Worm (Caenorhabditis elegans): ENCODE results near the gene str-68.

The str-68 gene

DNA sequence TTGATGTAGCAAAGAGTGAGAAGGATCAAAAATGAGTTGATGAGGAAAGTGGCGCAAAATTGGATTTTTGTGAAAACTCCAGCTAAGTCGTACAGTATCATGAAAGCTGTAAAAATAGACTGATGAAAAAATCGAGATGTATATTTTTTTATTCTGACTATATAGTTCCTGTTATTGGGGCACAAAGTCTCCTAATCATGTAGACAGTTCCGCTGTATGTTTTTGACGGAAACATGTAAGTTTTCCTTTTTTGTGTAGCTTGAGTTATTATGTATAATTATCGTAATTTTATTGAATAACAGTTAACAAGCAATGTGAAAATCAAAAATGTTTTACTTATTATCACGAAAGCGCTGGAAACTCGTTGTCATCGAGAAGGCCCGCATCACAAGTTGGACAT lies at the start of gene str-68:
TSS of gene str-68 (minus strand) at position 101 of the 400 bp plus-strand sequence.
- no peak for TF ChIP-seq tab-1 (GFP tag; IDR thresholded peaks at IDR 0.05)
- TF ChIP-seq ref-1 (GFP tag; conservative IDR thresholded peaks at IDR 0.05): no peak
- no peak for TF ChIP-seq T22C8.4 (GFP tag; IDR thresholded peaks at IDR 0.05)
- TF ChIP-seq flt-1 (GFP tag; IDR thresholded peaks at IDR 0.05): no peak
- no peak for TF ChIP-seq ztf-29 (GFP tag; IDR thresholded peaks at IDR 0.05)
- no peak for TF ChIP-seq klf-2 (GFP tag; conservative IDR thresholded peaks at IDR 0.05)
- TF ChIP-seq med-1 (GFP tag; optimal IDR thresholded peaks at IDR 0.05; ENCODE audit: insufficient read depth): no peak
- TF ChIP-seq cog-1 (tag; optimal IDR thresholded peaks at IDR 0.05): no peak
- TF ChIP-seq ztf-23 (GFP tag; IDR thresholded peaks at IDR 0.05): no peak

DNA sequence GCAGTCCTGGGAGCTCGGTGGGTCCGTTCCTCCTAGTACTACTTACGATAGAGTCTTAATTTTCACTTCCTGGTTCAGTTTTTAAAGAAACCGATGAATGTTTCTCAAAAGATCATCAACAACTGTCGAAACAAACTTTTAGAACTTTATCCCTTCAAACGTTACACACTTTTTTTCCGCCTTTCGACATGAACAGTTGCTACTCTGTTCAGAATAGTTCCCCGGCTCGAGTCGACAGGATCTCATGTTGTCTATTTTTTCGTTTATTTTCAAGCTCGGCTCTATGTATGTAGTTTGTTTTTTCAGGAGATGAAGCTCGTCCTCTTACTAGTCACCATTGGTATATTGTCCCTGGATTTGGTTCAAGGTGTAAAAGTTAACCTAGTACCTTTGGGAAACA lies 49.4 kb upstream of the str-68 start, which contains the start of gene exh-1:
TSS of gene exh-1 (plus strand) at position 301 of the 400 bp plus-strand sequence.
- TF ChIP-seq flt-1 (GFP tag; IDR thresholded peaks at IDR 0.05) (no peak), ref-1 (GFP tag; conservative IDR thresholded peaks at IDR 0.05) (no peak), tab-1 (GFP tag; IDR thresholded peaks at IDR 0.05) (no peak), ztf-29 (GFP tag; IDR thresholded peaks at IDR 0.05) (no peak), ztf-23 (GFP tag; IDR thresholded peaks at IDR 0.05) (no peak), cog-1 (tag; optimal IDR thresholded peaks at IDR 0.05) (no peak), T22C8.4 (GFP tag; IDR thresholded peaks at IDR 0.05) (no peak), klf-2 (GFP tag; conservative IDR thresholded peaks at IDR 0.05) (no peak), med-1 (GFP tag; optimal IDR thresholded peaks at IDR 0.05; ENCODE audit: insufficient read depth) (no peak)

DNA sequence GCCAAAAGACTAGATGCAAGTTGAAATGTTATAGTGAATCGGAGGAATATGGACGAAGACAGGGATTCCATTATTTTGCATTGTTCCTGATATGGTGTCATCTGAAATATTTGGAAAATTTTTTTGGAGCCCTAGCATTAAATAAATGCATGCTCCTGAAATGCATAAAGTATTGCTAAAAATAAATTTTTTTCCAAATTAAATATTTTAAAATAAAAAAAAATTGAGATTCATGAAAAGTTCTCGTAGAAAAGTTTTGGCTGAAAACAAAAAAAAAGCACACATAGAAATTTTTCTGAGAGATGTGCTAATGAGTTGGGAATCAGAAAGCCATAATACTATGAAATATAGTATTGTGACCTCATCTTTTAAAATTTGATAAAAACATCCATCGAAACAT lies 47.7 kb upstream of the str-68 start, which contains the start of gene srab-7:
TSS of gene srab-7 (minus strand) at position 101 of the 400 bp plus-strand sequence.
- no peak for TF ChIP-seq tab-1 (GFP tag; IDR thresholded peaks at IDR 0.05)
- no peak for TF ChIP-seq flt-1 (GFP tag; IDR thresholded peaks at IDR 0.05)

DNA sequence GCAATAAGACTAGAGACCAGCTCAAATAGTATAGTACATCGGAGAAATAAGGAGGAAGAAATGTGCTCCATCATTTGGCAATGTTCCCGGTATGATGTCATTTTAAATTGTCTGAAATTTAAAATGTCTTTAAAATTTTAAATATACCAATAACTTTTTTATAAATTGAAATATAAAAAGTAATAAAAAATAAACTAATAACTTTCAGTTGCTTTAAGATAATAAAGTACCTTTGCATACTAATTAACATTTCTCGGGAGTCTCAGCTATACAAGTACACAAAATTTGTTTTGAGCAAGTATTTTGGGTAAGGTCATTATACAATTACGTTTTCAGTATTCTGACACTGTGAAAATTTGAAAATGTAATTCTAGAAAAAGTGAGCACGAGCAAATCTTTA lies 44.5 kb upstream of the str-68 start, which contains the start of gene srab-6:
TSS of gene srab-6 (minus strand) at position 101 of the 400 bp plus-strand sequence.
- TF ChIP-seq ref-1 (GFP tag; conservative IDR thresholded peaks at IDR 0.05) (no peak), cog-1 (tag; optimal IDR thresholded peaks at IDR 0.05) (no peak), ztf-29 (GFP tag; IDR thresholded peaks at IDR 0.05) (no peak), tab-1 (GFP tag; IDR thresholded peaks at IDR 0.05) (no peak)

DNA sequence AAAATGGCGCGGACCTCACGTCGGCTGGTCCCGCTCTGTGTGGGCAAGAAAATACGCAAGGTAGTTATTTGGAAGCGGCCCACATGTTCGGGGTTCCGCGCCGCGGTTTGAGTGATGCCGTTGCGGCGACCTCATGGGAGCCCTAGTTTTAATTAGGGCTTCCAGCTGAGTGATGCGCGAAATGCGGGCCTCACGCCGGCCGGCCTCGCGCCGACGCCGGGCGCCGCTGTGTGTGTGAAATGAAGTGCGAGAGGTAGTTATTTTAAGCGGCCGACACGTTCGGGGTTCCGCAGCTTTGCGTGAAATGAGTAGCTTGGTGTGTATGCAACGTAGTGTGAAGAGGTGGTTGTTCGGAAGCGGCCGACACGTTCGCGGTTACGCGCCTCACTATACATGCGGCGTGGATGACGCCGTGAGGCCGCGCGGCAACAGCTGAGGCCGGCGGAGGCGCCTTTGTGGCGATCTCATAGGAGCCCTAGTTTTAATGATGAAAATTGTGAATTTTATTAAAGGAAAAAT lies 42.6 kb upstream of the str-68 start:
- TF ChIP-seq T22C8.4 (GFP tag; IDR thresholded peaks at IDR 0.05): no peak
- no peak for TF ChIP-seq cog-1 (tag; optimal IDR thresholded peaks at IDR 0.05)
- no peak for TF ChIP-seq ztf-29 (GFP tag; IDR thresholded peaks at IDR 0.05)
- no peak for TF ChIP-seq ref-1 (GFP tag; conservative IDR thresholded peaks at IDR 0.05)
- no peak for TF ChIP-seq med-1 (GFP tag; optimal IDR thresholded peaks at IDR 0.05; ENCODE audit: insufficient read depth)
- TF ChIP-seq klf-2 (GFP tag; conservative IDR thresholded peaks at IDR 0.05): no peak
- TF ChIP-seq tab-1 (GFP tag; IDR thresholded peaks at IDR 0.05): no peak
- TF ChIP-seq flt-1 (GFP tag; IDR thresholded peaks at IDR 0.05): no peak
- no peak for TF ChIP-seq ztf-23 (GFP tag; IDR thresholded peaks at IDR 0.05)

DNA sequence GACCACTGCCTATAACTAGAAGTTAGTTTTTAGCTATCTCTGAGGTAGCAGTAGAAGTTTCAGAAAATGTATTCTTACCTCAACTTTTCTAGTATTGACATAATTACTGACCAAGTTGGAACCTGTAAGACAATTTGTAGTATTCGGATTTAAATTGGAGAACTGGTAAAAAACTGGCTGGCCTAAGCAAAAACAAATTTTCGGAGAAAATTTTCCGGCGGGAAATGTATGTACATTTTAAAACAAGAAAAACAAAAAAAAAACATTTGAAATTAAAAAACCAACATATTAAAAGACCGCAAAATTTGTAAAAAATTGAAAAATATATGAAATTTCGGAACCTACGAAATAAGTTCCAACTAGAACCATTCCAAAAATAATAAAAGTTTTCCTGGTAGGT lies 39.6 kb upstream of the str-68 start, which contains the start of gene srab-11:
TSS of gene srab-11 (minus strand) at position 101 of the 400 bp plus-strand sequence.
- no peak for TF ChIP-seq T22C8.4 (GFP tag; IDR thresholded peaks at IDR 0.05)
- no peak for TF ChIP-seq tab-1 (GFP tag; IDR thresholded peaks at IDR 0.05)
- TF ChIP-seq klf-2 (GFP tag; conservative IDR thresholded peaks at IDR 0.05): no peak
- no peak for TF ChIP-seq flt-1 (GFP tag; IDR thresholded peaks at IDR 0.05)
- TF ChIP-seq ztf-29 (GFP tag; IDR thresholded peaks at IDR 0.05): no peak
- no peak for TF ChIP-seq med-1 (GFP tag; optimal IDR thresholded peaks at IDR 0.05; ENCODE audit: insufficient read depth)
- TF ChIP-seq ztf-23 (GFP tag; IDR thresholded peaks at IDR 0.05): no peak
- TF ChIP-seq cog-1 (tag; optimal IDR thresholded peaks at IDR 0.05): no peak
- no peak for TF ChIP-seq ref-1 (GFP tag; conservative IDR thresholded peaks at IDR 0.05)

DNA sequence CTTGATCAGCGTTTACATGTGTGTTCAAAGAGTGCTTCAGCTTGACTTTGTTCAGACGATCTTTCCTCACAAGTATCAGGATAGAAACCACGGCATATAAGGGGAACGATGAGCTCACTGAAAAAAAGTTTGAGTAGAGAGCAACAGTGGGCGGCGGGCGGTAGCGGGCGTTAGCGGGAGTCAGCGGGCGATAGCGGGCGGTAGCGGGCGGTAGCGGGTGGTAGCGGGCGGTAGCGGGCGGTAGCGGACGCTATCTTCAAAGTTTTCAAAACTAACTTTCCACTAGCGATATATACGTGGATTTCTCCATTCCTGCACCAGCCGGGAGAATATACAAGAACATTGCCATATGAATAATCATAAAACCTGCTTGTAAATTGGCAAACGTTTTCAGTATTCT lies 37.9 kb upstream of the str-68 start:
- TF ChIP-seq tab-1 (GFP tag; IDR thresholded peaks at IDR 0.05) (0 out of 2 replicates have a peak, but pooled peaks have one; percentile 37), klf-2 (GFP tag; conservative IDR thresholded peaks at IDR 0.05) (no peak)

DNA sequence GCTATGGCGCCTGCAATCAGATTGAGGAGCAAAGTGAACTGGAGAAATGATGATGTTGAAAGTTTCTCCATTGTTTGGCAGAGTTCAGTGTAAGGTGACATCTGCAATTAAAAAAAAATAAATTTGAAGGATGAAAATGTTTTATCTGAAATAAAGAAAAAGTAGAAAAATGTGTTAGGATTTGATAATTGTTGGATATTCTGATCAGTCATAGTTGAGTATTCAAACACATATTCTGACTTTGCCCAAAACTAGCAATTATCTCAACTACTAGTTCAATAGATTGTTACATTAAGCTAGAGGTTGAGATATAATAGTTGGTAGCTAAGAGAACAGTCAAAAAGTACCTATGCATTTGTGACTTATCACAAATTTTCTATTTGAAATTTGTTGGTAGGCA lies 37.1 kb upstream of the str-68 start, which contains the start of gene srab-10:
TSS of gene srab-10 (minus strand) at position 101 of the 400 bp plus-strand sequence.
- TF ChIP-seq ztf-23 (GFP tag; IDR thresholded peaks at IDR 0.05) (no peak), ztf-29 (GFP tag; IDR thresholded peaks at IDR 0.05) (no peak), med-1 (GFP tag; optimal IDR thresholded peaks at IDR 0.05; ENCODE audit: insufficient read depth) (no peak), flt-1 (GFP tag; IDR thresholded peaks at IDR 0.05) (no peak), cog-1 (tag; optimal IDR thresholded peaks at IDR 0.05) (no peak), tab-1 (GFP tag; IDR thresholded peaks at IDR 0.05) (no peak), ref-1 (GFP tag; conservative IDR thresholded peaks at IDR 0.05) (no peak), klf-2 (GFP tag; conservative IDR thresholded peaks at IDR 0.05) (no peak), T22C8.4 (GFP tag; IDR thresholded peaks at IDR 0.05) (no peak)

DNA sequence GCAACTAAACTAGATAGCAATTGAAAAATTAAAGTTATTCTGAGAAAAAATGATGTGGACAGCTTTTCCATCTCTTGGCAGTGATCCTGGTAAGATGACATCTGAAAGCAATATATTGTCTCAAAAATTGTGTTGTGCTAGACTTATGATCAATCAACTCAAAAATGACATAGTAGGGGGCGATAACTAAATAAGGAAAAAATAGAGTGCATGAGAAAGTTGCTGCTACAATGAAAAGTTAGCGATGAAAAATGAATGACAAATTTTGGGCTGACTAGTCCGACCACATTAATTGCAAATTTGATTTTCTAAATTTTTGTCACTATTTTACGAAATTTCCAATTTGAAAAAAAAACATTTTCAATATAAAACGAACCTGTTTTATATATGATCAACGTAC lies 33.8 kb upstream of the str-68 start, which contains the start of gene srab-9:
TSS of gene srab-9 (minus strand) at position 101 of the 400 bp plus-strand sequence.
- TF ChIP-seq med-1 (GFP tag; optimal IDR thresholded peaks at IDR 0.05; ENCODE audit: insufficient read depth): no peak
- no peak for TF ChIP-seq T22C8.4 (GFP tag; IDR thresholded peaks at IDR 0.05)
- no peak for TF ChIP-seq klf-2 (GFP tag; conservative IDR thresholded peaks at IDR 0.05)
- no peak for TF ChIP-seq flt-1 (GFP tag; IDR thresholded peaks at IDR 0.05)
- no peak for TF ChIP-seq tab-1 (GFP tag; IDR thresholded peaks at IDR 0.05)
- no peak for TF ChIP-seq ref-1 (GFP tag; conservative IDR thresholded peaks at IDR 0.05)
- no peak for TF ChIP-seq ztf-29 (GFP tag; IDR thresholded peaks at IDR 0.05)
- TF ChIP-seq cog-1 (tag; optimal IDR thresholded peaks at IDR 0.05): no peak
- no peak for TF ChIP-seq ztf-23 (GFP tag; IDR thresholded peaks at IDR 0.05)

DNA sequence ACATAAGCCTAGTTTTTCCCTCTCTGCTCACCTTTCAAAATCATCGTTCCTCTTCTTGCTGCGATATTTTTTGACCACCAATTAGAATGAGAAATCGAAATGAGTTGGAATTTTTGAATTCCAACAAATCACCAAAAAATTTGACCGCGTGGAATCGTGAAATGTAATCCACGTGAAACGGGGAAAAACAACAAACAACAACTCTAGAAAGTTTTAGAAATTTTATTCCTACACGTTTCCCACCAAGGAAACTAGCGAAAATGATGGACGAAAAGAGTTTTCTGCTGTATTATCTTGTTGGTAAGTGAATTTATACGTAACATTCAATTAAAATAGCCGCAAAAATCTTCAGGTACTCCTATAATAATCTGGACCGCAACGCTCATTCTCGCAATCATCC lies 31.1 kb upstream of the str-68 start, which contains the start of the genes irld-3 and F02C9.1:
TSS of gene irld-3 (minus strand) at position 101 of the 400 bp plus-strand sequence.
TSS of gene F02C9.1 (plus strand) at position 216 of the 400 bp plus-strand sequence.
- TF ChIP-seq cog-1 (tag; optimal IDR thresholded peaks at IDR 0.05): no peak
- no peak for TF ChIP-seq ztf-29 (GFP tag; IDR thresholded peaks at IDR 0.05)
- TF ChIP-seq tab-1 (GFP tag; IDR thresholded peaks at IDR 0.05): no peak
- TF ChIP-seq T22C8.4 (GFP tag; IDR thresholded peaks at IDR 0.05): no peak
- no peak for TF ChIP-seq med-1 (GFP tag; optimal IDR thresholded peaks at IDR 0.05; ENCODE audit: insufficient read depth)
- no peak for TF ChIP-seq ref-1 (GFP tag; conservative IDR thresholded peaks at IDR 0.05)
- TF ChIP-seq klf-2 (GFP tag; conservative IDR thresholded peaks at IDR 0.05): no peak
- no peak for TF ChIP-seq ztf-23 (GFP tag; IDR thresholded peaks at IDR 0.05)
- no peak for TF ChIP-seq flt-1 (GFP tag; IDR thresholded peaks at IDR 0.05)
